Worm (Caenorhabditis elegans) whole organism, L4 larva: ENCODE results near the gene F17E5.2.

Experiments used
- mdl-1 ChIP-seq, 2 experiments: fragments of 150-350 bp in 1 of 2; sonication (generic microtip) in 1 of 2; optimal IDR thresholded peaks; 2 replicates each; lab custom pipeline; 2014 to 2017; ENCODE audit warnings: missing biosample characterization in 2 of 2, missing genetic modification characterization in 2 of 2
- ztf-11 ChIP-seq: fragments of 150-350 bp; optimal IDR thresholded peaks from 2 replicates; lab custom pipeline; 2014; ENCODE audit warnings: missing biosample characterization, missing genetic modification characterization

- TF ChIP-seq ztf-11 (tag; lab: Kevin White, UChicago), result no peak
- no peak for TF ChIP-seq mdl-1 (tag; optimal IDR thresholded peaks at IDR 0.05; lab: Kevin White, UChicago)
Observed at ce11 chrX:12346729-12347128, 47.3 kb upstream of the F17E5.2 start, which contains the start of gene F42F12.11.
